Fruit fly (Drosophila melanogaster): ENCODE data around the gene MTA1-like.

MTA1-like gene

DNA sequence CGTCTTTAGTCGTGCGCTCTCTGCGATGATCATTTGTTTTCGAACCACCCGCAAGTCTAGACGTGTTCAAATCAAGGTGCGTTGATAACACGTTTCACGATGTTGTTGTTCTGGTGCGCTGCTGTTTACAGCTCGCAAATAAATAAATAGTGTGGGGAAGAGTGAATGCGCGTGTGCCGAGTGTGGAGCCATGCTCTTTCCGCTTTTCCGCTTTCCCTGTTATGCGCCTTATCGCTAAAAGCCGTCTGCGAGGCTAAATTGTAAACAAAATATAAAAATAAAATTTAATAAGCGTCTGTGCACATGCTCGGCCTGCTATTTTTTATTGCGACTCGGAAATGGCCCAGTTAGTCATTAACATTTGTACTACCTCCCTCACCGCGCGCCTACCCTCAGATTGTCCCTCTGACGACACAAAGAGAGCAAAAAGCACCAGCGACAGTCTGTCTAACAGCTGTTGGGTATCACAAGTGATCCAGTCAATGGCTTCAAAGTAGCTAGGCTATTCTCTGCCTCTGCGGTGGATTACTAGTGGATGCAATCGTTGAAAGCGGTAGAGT lies 24.2 kb upstream of the MTA1-like start (continued):
- TF ChIP-seq sug (tag; optimal IDR thresholded peaks at IDR 0.05) = peak; percentile 98
- TF ChIP-seq gce (GFP tag; IDR thresholded peaks at IDR 0.05) = peak; percentile 74; the same call in 2 of the 3 replicates
- peak in 1 of 3 experiments; percentile 44 for TF ChIP-seq lola (GFP tag; optimal IDR thresholded peaks at IDR 0.05)
- peak; percentile 81 for TF ChIP-seq onecut (GFP tag; IDR thresholded peaks at IDR 0.05)
- TF ChIP-seq CG12299 (tag; optimal IDR thresholded peaks at IDR 0.05) = peak; percentile 91
- TF ChIP-seq hkb (optimal IDR thresholded peaks at IDR 0.05) = no peak
- TF ChIP-seq hkb (GFP tag; IDR thresholded peaks at IDR 0.05) = peak; percentile 78
- peak; percentile 79 for TF ChIP-seq CG1603 (tag; optimal IDR thresholded peaks at IDR 0.05)
- peak; percentile 95 for TF ChIP-seq cwo (GFP tag; optimal IDR thresholded peaks at IDR 0.05)
- peak; percentile 97 for TF ChIP-seq ATbp (GFP tag; optimal IDR thresholded peaks at IDR 0.05)
- peak; percentile 86 for TF ChIP-seq CG11398 (GFP tag; optimal IDR thresholded peaks at IDR 0.05)
- peak in 1 of 3 experiments; percentile 67 for TF ChIP-seq Stat92E (GFP tag; optimal IDR thresholded peaks at IDR 0.05)
- peak; percentile 8 for TF ChIP-seq CG30431 (GFP tag; optimal IDR thresholded peaks at IDR 0.05)
- peak; percentile 18 for TF ChIP-seq pnt (GFP tag; optimal IDR thresholded peaks at IDR 0.05)
- peak; percentile 44 for TF ChIP-seq twi (tag; optimal IDR thresholded peaks at IDR 0.05)
- TF ChIP-seq ato (GFP tag; IDR thresholded peaks at IDR 0.05; ENCODE audit: partially characterized antibody) = no peak
- TF ChIP-seq her (GFP tag; optimal IDR thresholded peaks at IDR 0.05) = peak; percentile 82
- peak; percentile 44 for TF ChIP-seq CG4854 (GFP tag; optimal IDR thresholded peaks at IDR 0.05)
- 0 out of 3 replicates have a peak, but pooled peaks have one; percentile 8 for TF ChIP-seq H15 (GFP tag; IDR thresholded peaks at IDR 0.05)
- peak; percentile 9; the same call in 1 of the 2 replicates for TF ChIP-seq ap (GFP tag; IDR thresholded peaks at IDR 0.05)
- peak; percentile 83 for TF ChIP-seq CG5180 (GFP tag; optimal IDR thresholded peaks at IDR 0.05)
- TF ChIP-seq Dek (tag; optimal IDR thresholded peaks at IDR 0.05) = peak; percentile 57
- TF ChIP-seq Ets97D (GFP tag; optimal IDR thresholded peaks at IDR 0.05) = peak; percentile 26
- TF ChIP-seq Rx (GFP tag; IDR thresholded peaks at IDR 0.05) = peak; percentile 38; the same call in 1 of the 2 replicates
- TF ChIP-seq CG5245 (GFP tag; optimal IDR thresholded peaks at IDR 0.05) = peak; percentile 9
- peak; percentile 86 for TF ChIP-seq CG18619 (GFP tag; optimal IDR thresholded peaks at IDR 0.05)
- TF ChIP-seq MBD-R2 (GFP tag; IDR thresholded peaks at IDR 0.05) = peak; percentile 22; the same call in 1 of the 2 replicates
- TF ChIP-seq ro (GFP tag; IDR thresholded peaks at IDR 0.05) = no peak
- peak; percentile 67 for TF ChIP-seq CG16863 (GFP tag; optimal IDR thresholded peaks at IDR 0.05)
- TF ChIP-seq CG6765 (GFP tag; optimal IDR thresholded peaks at IDR 0.05) = peak; percentile 54
- TF ChIP-seq mam (GFP tag; optimal IDR thresholded peaks at IDR 0.05) = peak; percentile 28
- peak; percentile 62 for TF ChIP-seq Atf6 (GFP tag; IDR thresholded peaks at IDR 0.05)
- no peak for TF ChIP-seq pan (optimal IDR thresholded peaks at IDR 0.05)
- peak in 1 of 2 experiments; percentile 47 for TF ChIP-seq pan (GFP tag; optimal IDR thresholded peaks at IDR 0.05 in 1 of 2, IDR thresholded peaks at IDR 0.05 in 1 of 2)
- peak; percentile 48; the same call in 1 of the 2 replicates for TF ChIP-seq CG32767 (GFP tag; IDR thresholded peaks at IDR 0.05)
- TF ChIP-seq CG15514 (GFP tag; optimal IDR thresholded peaks at IDR 0.05) = peak; percentile 72
- TF ChIP-seq CG32532 (GFP tag; IDR thresholded peaks at IDR 0.05) = peak; percentile 35; the same call in 1 of the 2 replicates
- TF ChIP-seq CG11085 (GFP tag; IDR thresholded peaks at IDR 0.05) = no peak
- TF ChIP-seq ems (GFP tag; optimal IDR thresholded peaks at IDR 0.05) = peak; percentile 56
- TF ChIP-seq bowl (GFP tag; IDR thresholded peaks at IDR 0.05) = peak; percentile 36; the same call in 1 of the 2 replicates
- no peak for TF ChIP-seq emc (GFP tag; optimal IDR thresholded peaks at IDR 0.05)
- peak; percentile 81 for TF ChIP-seq eyg (GFP tag; optimal IDR thresholded peaks at IDR 0.05)
- TF ChIP-seq CG7556 (GFP tag; optimal IDR thresholded peaks at IDR 0.05) = peak; percentile 79
- TF ChIP-seq Lpt (GFP tag; optimal IDR thresholded peaks at IDR 0.05) = no peak
- peak; percentile 94 for TF ChIP-seq Asciz (GFP tag; optimal IDR thresholded peaks at IDR 0.05)
- TF ChIP-seq Sin3A (optimal IDR thresholded peaks at IDR 0.05) = no peak
- peak; percentile 89 for TF ChIP-seq CG1233 (GFP tag; optimal IDR thresholded peaks at IDR 0.05)
- TF ChIP-seq fd102C (GFP tag; optimal IDR thresholded peaks at IDR 0.05) = peak; percentile 67
- peak; percentile 80 for TF ChIP-seq nerfin-1 (tag; optimal IDR thresholded peaks at IDR 0.05)
- peak; percentile 79 for TF ChIP-seq Ets65A (GFP tag)
